Fruit fly (Drosophila melanogaster) whole organism, embryonic: ENCODE data around the gene CG31538.

Experiments
- Adf1 ChIP-seq: fragments of 200-800 bp; sonication (Bioruptor generic); IDR thresholded peaks from 2 replicates; pipeline ENCODE4 v1.3.6; 2022; ENCODE audit warnings: missing biosample characterization, missing genetic modification characterization
- Atf6 ChIP-seq: fragments of 200-800 bp; sonication (Bioruptor generic); IDR thresholded peaks from 2 replicates; pipeline ENCODE4 v1.3.6; 2022; ENCODE audit warnings: missing biosample characterization, missing genetic modification characterization
- BtbVII ChIP-seq: fragments of 200-800 bp; sonication (Bioruptor generic); optimal IDR thresholded peaks from 3 replicates; lab custom pipeline; 2017; ENCODE audit warnings: missing biosample characterization, mild to moderate bottlenecking, missing genetic modification characterization
- CG10274 ChIP-seq: fragments of 200-800 bp; sonication (Bioruptor generic); optimal IDR thresholded peaks from 3 replicates; lab custom pipeline; 2017; ENCODE audit warnings: missing biosample characterization, mild to moderate bottlenecking, missing genetic modification characterization
- CG10959 ChIP-seq: fragments of 200-800 bp; sonication (Bioruptor generic); IDR thresholded peaks from 2 replicates; pipeline ENCODE4 v1.3.6; 2022; ENCODE audit warnings: missing biosample characterization, missing genetic modification characterization
- CG11398 ChIP-seq: fragments of 200-800 bp; sonication (Bioruptor generic); optimal IDR thresholded peaks from 2 replicates; lab custom pipeline; 2016; ENCODE audit warnings: missing biosample characterization, missing genetic modification characterization
- CG12299 ChIP-seq: fragments of 200-800 bp; sonication (Bioruptor generic); optimal IDR thresholded peaks from 2 replicates; lab custom pipeline; 2018; ENCODE audit warnings: missing biosample characterization, mild to moderate bottlenecking, missing genetic modification characterization
- CG1233 ChIP-seq: fragments of 200-800 bp; sonication (Bioruptor generic); optimal IDR thresholded peaks from 4 replicates; lab custom pipeline; 2018; ENCODE audit warnings: missing biosample characterization, mild to moderate bottlenecking, missing genetic modification characterization
- CG12942 ChIP-seq: fragments of 200-800 bp; sonication (Bioruptor generic); optimal IDR thresholded peaks from 3 replicates; lab custom pipeline; 2016; ENCODE audit warnings: missing biosample characterization, missing genetic modification characterization
- CG13296 ChIP-seq: fragments of 200-800 bp; sonication (Bioruptor generic); optimal IDR thresholded peaks from 3 replicates; lab custom pipeline; 2018; ENCODE audit warnings: missing biosample characterization, mild to moderate bottlenecking, missing genetic modification characterization
- CG13894 ChIP-seq: fragments of 200-800 bp; sonication (Bioruptor generic); optimal IDR thresholded peaks from 3 replicates; lab custom pipeline; 2018; ENCODE audit warnings: missing biosample characterization, mild to moderate bottlenecking, missing genetic modification characterization, moderate library complexity
- CG17568 ChIP-seq: fragments of 200-800 bp; sonication (Bioruptor generic); optimal IDR thresholded peaks from 2 replicates; lab custom pipeline; 2018; ENCODE audit warnings: missing biosample characterization, mild to moderate bottlenecking, missing genetic modification characterization, moderate library complexity
- CG18262 ChIP-seq: fragments of 200-800 bp; optimal IDR thresholded peaks from 3 replicates; lab custom pipeline; 2019; ENCODE audit warnings: missing biosample characterization, mild to moderate bottlenecking, missing genetic modification characterization, moderate library complexity
- CG33213 ChIP-seq: fragments of 200-800 bp; sonication (Bioruptor generic); optimal IDR thresholded peaks from 3 replicates; lab custom pipeline; 2016; ENCODE audit warnings: missing biosample characterization, missing genetic modification characterization
- CG33557 ChIP-seq: fragments of 200-800 bp; sonication (Bioruptor generic); optimal IDR thresholded peaks from 2 replicates; lab custom pipeline; 2019; ENCODE audit warnings: missing biosample characterization, mild to moderate bottlenecking, missing genetic modification characterization, moderate library complexity
- CG4424 ChIP-seq: fragments of 200-800 bp; sonication (Bioruptor generic); optimal IDR thresholded peaks from 3 replicates; lab custom pipeline; 2016; ENCODE audit warnings: missing biosample characterization, missing genetic modification characterization
- CG4820 ChIP-seq: fragments of 200-800 bp; sonication (Bioruptor generic); optimal IDR thresholded peaks from 3 replicates; lab custom pipeline; 2016; ENCODE audit warnings: missing biosample characterization, missing genetic modification characterization
- CG6272 ChIP-seq: fragments of 200-800 bp; sonication (Bioruptor generic); IDR thresholded peaks from 2 replicates; pipeline ENCODE4 v1.3.6; 2022; ENCODE audit warnings: missing biosample characterization, missing genetic modification characterization
- Dfd ChIP-seq, 2 experiments: fragments of >200 bp; optimal IDR thresholded peaks; 2 replicates each; lab custom pipeline; 2017; ENCODE audit warnings: missing biosample characterization in 2 of 2, missing genetic modification characterization in 2 of 2
- GATAe ChIP-seq: fragments of 200-800 bp; sonication (Bioruptor generic); conservative IDR thresholded peaks from 2 replicates; pipeline ENCODE4 v1.3.6; 2022; ENCODE audit warnings: missing biosample characterization, missing genetic modification characterization
- Hr78 ChIP-seq, 2 experiments: fragments of 200-800 bp in 1 of 2; fragments of >200 bp in 1 of 2; sonication (Bioruptor generic) in 1 of 2; optimal IDR thresholded peaks; 2 replicates each; lab custom pipeline; 2017 to 2019; ENCODE audit warnings: missing biosample characterization in 2 of 2, missing genetic modification characterization in 2 of 2, mild to moderate bottlenecking in 1 of 2, moderate library complexity in 1 of 2
- MBD-R2 ChIP-seq: fragments of 200-800 bp; sonication (Bioruptor generic); IDR thresholded peaks from 2 replicates; pipeline ENCODE4 v1.3.6; 2022; ENCODE audit warnings: missing biosample characterization, missing genetic modification characterization
- Med ChIP-seq: fragments of 200-800 bp; sonication (Bioruptor generic); peaks from one replicate; lab custom pipeline; 2016; ENCODE audit warnings: missing biosample characterization, missing genetic modification characterization, mild to moderate bottlenecking, inconsistent platforms, moderate library complexity
- Myb ChIP-seq: fragments of 200-800 bp; sonication (Bioruptor generic); optimal IDR thresholded peaks from 2 replicates; lab custom pipeline; 2016; ENCODE audit warnings: missing biosample characterization, missing genetic modification characterization
- NC2α ChIP-seq: fragments of 200-800 bp; sonication (Bioruptor generic); optimal IDR thresholded peaks from 2 replicates; lab custom pipeline; 2016; ENCODE audit warnings: missing biosample characterization, missing genetic modification characterization
- Oli ChIP-seq: fragments of 200-800 bp; sonication (Bioruptor generic); optimal IDR thresholded peaks from 2 replicates; lab custom pipeline; 2018; ENCODE audit warnings: missing biosample characterization, mild to moderate bottlenecking, missing genetic modification characterization, moderate library complexity
- Pdp1 ChIP-seq, 2 experiments: fragments of 200-800 bp; sonication (Bioruptor generic); optimal IDR thresholded peaks; 3 replicates each; lab custom pipeline; 2016; ENCODE audit warnings: missing biosample characterization in 2 of 2, missing genetic modification characterization in 2 of 2, mild to moderate bottlenecking in 1 of 2, moderate library complexity in 1 of 2
- Side ChIP-seq: fragments of 200-800 bp; sonication (Bioruptor generic); optimal IDR thresholded peaks from 2 replicates; lab custom pipeline; 2016; ENCODE audit warnings: missing biosample characterization, missing genetic modification characterization
- Sox102F ChIP-seq: fragments of 200-800 bp; sonication (Bioruptor generic); optimal IDR thresholded peaks from 2 replicates; lab custom pipeline; 2018; ENCODE audit warnings: missing biosample characterization, mild to moderate bottlenecking, missing genetic modification characterization, moderate library complexity
- Spps ChIP-seq: fragments of 200-800 bp; sonication (Bioruptor generic); optimal IDR thresholded peaks from 2 replicates; lab custom pipeline; 2018; ENCODE audit warnings: missing biosample characterization, mild to moderate bottlenecking, missing genetic modification characterization
- ab ChIP-seq: fragments of 200-800 bp; sonication (Bioruptor generic); optimal IDR thresholded peaks from 2 replicates; lab custom pipeline; 2016; ENCODE audit warnings: missing biosample characterization, missing genetic modification characterization
- chn ChIP-seq: fragments of 200-800 bp; sonication (Bioruptor generic); optimal IDR thresholded peaks from 2 replicates; lab custom pipeline; 2016; ENCODE audit warnings: missing biosample characterization, missing genetic modification characterization
- cwo ChIP-seq: fragments of 200-800 bp; sonication (Bioruptor generic); optimal IDR thresholded peaks from 3 replicates; lab custom pipeline; 2017; ENCODE audit warnings: missing biosample characterization, missing genetic modification characterization, mild to moderate bottlenecking, moderate library complexity, missing genetic modification reagents
- da ChIP-seq: fragments of 200-800 bp; sonication (Bioruptor generic); optimal IDR thresholded peaks from 2 replicates; lab custom pipeline; 2016; ENCODE audit warnings: missing biosample characterization, missing genetic modification characterization
- dati ChIP-seq: fragments of 200-800 bp; sonication (Bioruptor generic); IDR thresholded peaks from 2 replicates; pipeline ENCODE4 v1.3.6; 2022; ENCODE audit warnings: missing biosample characterization, missing genetic modification characterization
- emc ChIP-seq: fragments of 200-800 bp; sonication (Bioruptor generic); optimal IDR thresholded peaks from 2 replicates; lab custom pipeline; 2016; ENCODE audit warnings: missing biosample characterization, missing genetic modification characterization
- ems ChIP-seq: fragments of 200-800 bp; sonication (Bioruptor generic); optimal IDR thresholded peaks from 3 replicates; lab custom pipeline; 2016; ENCODE audit warnings: missing biosample characterization, missing genetic modification characterization
- en ChIP-seq: fragments of 200-800 bp; sonication (Bioruptor generic); optimal IDR thresholded peaks from 2 replicates; lab custom pipeline; 2016; ENCODE audit warnings: missing biosample characterization, missing genetic modification characterization
- eve ChIP-seq, 2 experiments: fragments of >200 bp; optimal IDR thresholded peaks; 2 replicates each; lab custom pipeline; 2017; ENCODE audit warnings: missing biosample characterization in 2 of 2, missing genetic modification characterization in 2 of 2
- fu2 ChIP-seq: fragments of 200-800 bp; sonication (Bioruptor generic); optimal IDR thresholded peaks from 2 replicates; lab custom pipeline; 2016; ENCODE audit warnings: missing biosample characterization, missing genetic modification characterization
- hb ChIP-seq: fragments of 200-800 bp; sonication (Bioruptor generic); IDR thresholded peaks from 3 replicates; pipeline ENCODE4 v1.3.6; 2022; ENCODE audit warnings: missing biosample characterization, missing genetic modification characterization; ENCODE audit not compliant: partially characterized antibody
- inv ChIP-seq: fragments of 200-800 bp; sonication (Bioruptor generic); IDR thresholded peaks from 2 replicates; pipeline ENCODE4 v1.3.6; 2022; ENCODE audit warnings: missing biosample characterization, missing genetic modification characterization; ENCODE audit not compliant: partially characterized antibody
- kni ChIP-seq: fragments of 200-800 bp; sonication (Bioruptor generic); optimal IDR thresholded peaks from 3 replicates; lab custom pipeline; 2017; ENCODE audit warnings: mild to moderate bottlenecking, missing biosample characterization, missing genetic modification reagents, missing genetic modification characterization
- pita ChIP-seq: fragments of 200-800 bp; sonication (Bioruptor generic); optimal IDR thresholded peaks from 2 replicates; lab custom pipeline; 2017; ENCODE audit warnings: missing biosample characterization, mild to moderate bottlenecking, missing genetic modification characterization
- prd ChIP-seq, 3 experiments: fragments of >200 bp in 2 of 3; fragments of 200-800 bp in 1 of 3; sonication (Bioruptor generic) in 1 of 3; optimal IDR thresholded peaks in 2 of 3; IDR thresholded peaks in 1 of 3; 2 replicates in 2 of 3; 3 replicates in 1 of 3; pipeline versions ENCODE4 v1.3.6 to Lab custom; 2017 to 2022; ENCODE audit warnings: missing biosample characterization in 1 of 3, missing genetic modification characterization in 1 of 3
- rib ChIP-seq: fragments of 200-800 bp; sonication (Bioruptor generic); IDR thresholded peaks from 2 replicates; pipeline ENCODE4 v1.3.6; 2022; ENCODE audit warnings: missing biosample characterization, missing genetic modification characterization
- sens ChIP-seq: fragments of 200-800 bp; sonication (Bioruptor generic); peaks from one replicate; lab custom pipeline; 2016; ENCODE audit warnings: missing biosample characterization, missing genetic modification characterization
- slp2 ChIP-seq: fragments of 200-800 bp; sonication (Bioruptor generic); optimal IDR thresholded peaks from 2 replicates; lab custom pipeline; 2016; ENCODE audit warnings: missing biosample characterization, missing genetic modification characterization
- sob ChIP-seq: fragments of 200-800 bp; sonication (Bioruptor generic); IDR thresholded peaks from 2 replicates; pipeline ENCODE4 v1.3.6; 2022; ENCODE audit warnings: missing biosample characterization, missing genetic modification characterization
- sug ChIP-seq: fragments of 200-800 bp; optimal IDR thresholded peaks from 2 replicates; lab custom pipeline; 2019; ENCODE audit warnings: missing biosample characterization, mild to moderate bottlenecking, missing genetic modification characterization, moderate library complexity
- ttk ChIP-seq: fragments of 200-800 bp; sonication (Bioruptor generic); IDR thresholded peaks from 2 replicates; pipeline ENCODE4 v2.1.2; 2022; ENCODE audit warnings: missing biosample characterization, missing genetic modification characterization

The CG31538 gene

dm6 chr3R:5270806-5271205 lies 6.8 kb downstream of the CG31538 start (continued):
- TF ChIP-seq Oli = no peak
- no peak for TF ChIP-seq CG4820 (GFP tag; lab: Kevin White, UChicago)
- TF ChIP-seq CG12299 (tag; lab: Kevin White, UChicago) = no peak
- 0 out of 2 replicates have a peak, but pooled peaks have one; percentile 19 for TF ChIP-seq sob (GFP tag; lab: Robert Waterston, UW)
- no peak for TF ChIP-seq eve (GFP tag; optimal IDR thresholded peaks at IDR 0.05; lab: Kevin White, UChicago)
- TF ChIP-seq inv = no peak
- no peak for TF ChIP-seq Adf1 (GFP tag; lab: Robert Waterston, UW)
- no peak for TF ChIP-seq emc (GFP tag; lab: Kevin White, UChicago)
- TF ChIP-seq prd (optimal IDR thresholded peaks at IDR 0.05; lab: Kevin White, UChicago) = no peak
- no peak; the same call in 2 of the 3 replicates for TF ChIP-seq prd (GFP tag; IDR thresholded peaks at IDR 0.05; lab: Robert Waterston, UW)
- TF ChIP-seq Spps (tag; lab: Kevin White, UChicago) = no peak
- TF ChIP-seq MBD-R2 (GFP tag; lab: Robert Waterston, UW) = 0 out of 2 replicates have a peak, but pooled peaks have one; percentile 36
- no peak for TF ChIP-seq cwo (GFP tag; lab: Kevin White, UChicago)
- TF ChIP-seq Myb (GFP tag; lab: Kevin White, UChicago) = no peak
- no peak for TF ChIP-seq da
- peak; percentile 79 for TF ChIP-seq Med (GFP tag; lab: Kevin White, UChicago)
- no peak for TF ChIP-seq fu2 (GFP tag; lab: Kevin White, UChicago)
- no peak for TF ChIP-seq CG13894 (tag; lab: Kevin White, UChicago)
- TF ChIP-seq chn (GFP tag; lab: Kevin White, UChicago) = no peak
- TF ChIP-seq NC2α (GFP tag; lab: Kevin White, UChicago) = no peak
- no peak for TF ChIP-seq CG1233
- TF ChIP-seq dati (GFP tag; lab: Robert Waterston, UW) = no peak
- TF ChIP-seq Atf6 (GFP tag; lab: Robert Waterston, UW) = peak; percentile 49; the same call in 1 of the 2 replicates
- peak; percentile 61 for TF ChIP-seq sens (GFP tag; lab: Kevin White, UChicago)
- no peak for TF ChIP-seq GATAe (GFP tag; lab: Robert Waterston, UW)
- TF ChIP-seq rib (GFP tag; lab: Robert Waterston, UW) = no peak
- TF ChIP-seq Side (GFP tag; lab: Kevin White, UChicago) = peak; percentile 17
- peak; percentile 11 for TF ChIP-seq CG33213
- TF ChIP-seq CG6272 = no peak
- no peak for TF ChIP-seq ttk
- peak; percentile 6 for TF ChIP-seq CG13296 (GFP tag; lab: Kevin White, UChicago)
- no peak for TF ChIP-seq pita
- TF ChIP-seq ab = no peak
- TF ChIP-seq Hr78 (GFP tag; optimal IDR thresholded peaks at IDR 0.05; lab: Kevin White, UChicago) = no peak
- no peak for TF ChIP-seq Sox102F (GFP tag; lab: Kevin White, UChicago)
- no peak for TF ChIP-seq ems (GFP tag; lab: Kevin White, UChicago)
- no peak for TF ChIP-seq CG12942 (GFP tag; lab: Kevin White, UChicago)
- no peak for TF ChIP-seq en (GFP tag; lab: Kevin White, UChicago)
- no peak for TF ChIP-seq BtbVII (GFP tag; lab: Kevin White, UChicago)
- TF ChIP-seq CG17568 (GFP tag; lab: Kevin White, UChicago) = no peak
- TF ChIP-seq CG4424 (GFP tag; lab: Kevin White, UChicago) = no peak
- no peak for TF ChIP-seq CG10274
- no peak for TF ChIP-seq CG33557 (GFP tag; lab: Kevin White, UChicago)
- no peak for TF ChIP-seq CG10959 (GFP tag; lab: Robert Waterston, UW)
- peak in 1 of 2 experiments; percentile 29 for TF ChIP-seq Pdp1 (GFP tag; optimal IDR thresholded peaks at IDR 0.05; lab: Kevin White, UChicago)
- no peak for TF ChIP-seq CG18262 (tag; lab: Kevin White, UChicago)
- no peak for TF ChIP-seq hb (GFP tag; lab: Robert Waterston, UW)
- no peak for TF ChIP-seq sug
- no peak for TF ChIP-seq Dfd (GFP tag; optimal IDR thresholded peaks at IDR 0.05; lab: Kevin White, UChicago)
- TF ChIP-seq CG11398 (GFP tag; lab: Kevin White, UChicago) = no peak
- TF ChIP-seq slp2 (GFP tag; lab: Kevin White, UChicago) = no peak
- no peak for TF ChIP-seq kni (GFP tag; lab: Kevin White, UChicago)
